Worm (Caenorhabditis elegans) whole organism, L3 larva: ENCODE results near the gene fbxa-208.

Source experiments
- ama-1 ChIP-seq: fragments of 150-350 bp; optimal IDR thresholded peaks from 2 replicates; lab custom pipeline; 2018
- ceh-28 ChIP-seq: fragments of 150-350 bp; optimal IDR thresholded peaks from 2 replicates; lab custom pipeline; 2014; ENCODE audit warnings: missing biosample characterization, missing genetic modification reagents, missing genetic modification characterization
- ceh-82 ChIP-seq: fragments of 150-350 bp; optimal IDR thresholded peaks from 2 replicates; lab custom pipeline; 2014; ENCODE audit warnings: missing biosample characterization, missing genetic modification characterization
- elt-2 ChIP-seq: sonication (generic microtip); optimal IDR thresholded peaks from 2 replicates; lab custom pipeline; 2016; ENCODE audit warnings: missing genetic modification reagents, mild to moderate bottlenecking, missing genetic modification characterization, missing compliant biosample characterization
- elt-3 ChIP-seq, 3 experiments: fragments of 150-350 bp in 1 of 3; sonication (generic microtip) in 2 of 3; optimal IDR thresholded peaks; 2 replicates in 2 of 3; 4 replicates in 1 of 3; lab custom pipeline; 2014 to 2017; ENCODE audit warnings: missing biosample characterization in 3 of 3, missing genetic modification characterization in 3 of 3
- fkh-10 ChIP-seq: sonication (generic microtip); optimal IDR thresholded peaks from 2 replicates; lab custom pipeline; 2017; ENCODE audit warnings: missing biosample characterization, missing genetic modification reagents, missing genetic modification characterization
- nhr-237 ChIP-seq: fragments of 150-350 bp; optimal IDR thresholded peaks from 2 replicates; lab custom pipeline; 2014; ENCODE audit warnings: missing biosample characterization, missing genetic modification characterization
- nhr-28 ChIP-seq: fragments of 150-350 bp; optimal IDR thresholded peaks from 2 replicates; lab custom pipeline; 2014; ENCODE audit warnings: missing biosample characterization, missing genetic modification characterization
- nhr-76 ChIP-seq: fragments of 150-350 bp; sonication (generic microtip); optimal IDR thresholded peaks from 5 replicates; lab custom pipeline; 2014; ENCODE audit warnings: missing biosample characterization, missing genetic modification characterization
- nhr-77 ChIP-seq: fragments of 150-350 bp; optimal IDR thresholded peaks from 2 replicates; lab custom pipeline; 2014; ENCODE audit warnings: missing biosample characterization, missing genetic modification characterization
- unc-39 ChIP-seq: sonication (generic microtip); optimal IDR thresholded peaks from 4 replicates; lab custom pipeline; 2017; ENCODE audit warnings: missing biosample characterization, missing genetic modification characterization

DNA sequence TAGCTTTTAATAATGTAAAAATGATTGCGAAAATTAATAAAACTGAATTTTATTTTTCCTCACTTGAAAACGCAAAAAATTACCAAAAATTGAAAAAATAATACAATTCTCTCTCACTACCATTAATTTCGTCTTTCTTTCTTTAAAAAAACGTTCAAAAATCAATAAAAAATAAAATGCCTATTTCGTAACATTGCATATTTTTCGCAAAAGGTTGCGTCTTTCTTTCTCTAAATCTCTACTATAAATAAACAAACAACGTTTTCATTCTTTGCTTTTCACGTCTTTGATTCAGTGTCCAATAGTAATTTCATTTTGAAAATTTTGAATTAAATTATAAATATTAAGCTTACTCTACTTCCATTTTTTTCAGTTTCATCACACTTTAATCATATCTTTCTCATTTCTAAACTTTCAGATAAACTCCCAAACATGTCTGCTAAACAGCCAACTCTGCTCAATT lies 28.0 kb downstream of the fbxa-208 start, which contains the start of gene fbxa-37:
- TF ChIP-seq nhr-237 (tag; lab: Kevin White, UChicago) (no peak), elt-3 (tag; optimal IDR thresholded peaks at IDR 0.05; lab: Kevin White, UChicago) (no peak), nhr-76 (tag; lab: Kevin White, UChicago) (no peak), nhr-77 (tag; lab: Kevin White, UChicago) (no peak), ceh-28 (tag; lab: Kevin White, UChicago) (peak; percentile 74), unc-39 (tag; lab: Kevin White, UChicago) (no peak), elt-2 (tag; lab: Kevin White, UChicago) (no peak), ama-1 (lab: Kevin White, UChicago) (no peak), fkh-10 (GFP tag; lab: Kevin White, UChicago) (no peak), ceh-82 (tag; lab: Kevin White, UChicago) (no peak), nhr-28 (no peak)
